Worm (Caenorhabditis elegans) whole organism, mixed stage, embryonic: ENCODE measurements around the gene dyrb-1.

ENCODE experiments used
- ceh-39 ChIP-seq: fragments of 150-350 bp; optimal IDR thresholded peaks from 2 replicates; lab custom pipeline; 2014; ENCODE audit warnings: missing biosample characterization, missing genetic modification characterization
- ceh-43 ChIP-seq: fragments of 200-800 bp; sonication (Bioruptor generic); optimal IDR thresholded peaks from 2 replicates; lab custom pipeline; 2018; ENCODE audit warnings: mild to moderate bottlenecking, missing genetic modification characterization, moderate library complexity, missing compliant biosample characterization
- ceh-83 ChIP-seq: fragments of 200-800 bp; sonication (Bioruptor generic); optimal IDR thresholded peaks from 2 replicates; lab custom pipeline; 2018; ENCODE audit warnings: mild to moderate bottlenecking, missing genetic modification characterization, missing compliant biosample characterization
- ces-1 ChIP-seq: fragments of 150-350 bp; optimal IDR thresholded peaks from 2 replicates; lab custom pipeline; 2014; ENCODE audit warnings: missing biosample characterization, missing genetic modification reagents, missing genetic modification characterization
- cnd-1 ChIP-seq: fragments of 200-800 bp; sonication (Bioruptor generic); optimal IDR thresholded peaks from 2 replicates; lab custom pipeline; 2018; ENCODE audit warnings: mild to moderate bottlenecking, missing genetic modification characterization, missing compliant biosample characterization
- elt-1 ChIP-seq: sonication (generic microtip); optimal IDR thresholded peaks from 2 replicates; lab custom pipeline; 2017; ENCODE audit warnings: missing genetic modification characterization, mild to moderate bottlenecking, missing compliant biosample characterization, antibody characterized with exemption, moderate library complexity, borderline replicate concordance; ENCODE audit not compliant: insufficient read depth
- elt-3 ChIP-seq: fragments of 150-350 bp; optimal IDR thresholded peaks from 2 replicates; lab custom pipeline; 2014; ENCODE audit warnings: missing biosample characterization, missing genetic modification characterization
- flh-1 ChIP-seq: fragments of 200-800 bp; sonication (Bioruptor generic); optimal IDR thresholded peaks from 2 replicates; lab custom pipeline; 2018; ENCODE audit warnings: mild to moderate bottlenecking, missing genetic modification characterization, moderate library complexity, missing compliant biosample characterization
- ham-2 ChIP-seq: fragments of 200-800 bp; sonication (Bioruptor generic); optimal IDR thresholded peaks from 2 replicates; lab custom pipeline; 2018; ENCODE audit warnings: mild to moderate bottlenecking, missing genetic modification characterization, missing compliant biosample characterization
- hlh-1 ChIP-seq: fragments of 150-350 bp; optimal IDR thresholded peaks from 2 replicates; lab custom pipeline; 2014; ENCODE audit warnings: missing biosample characterization, missing genetic modification reagents, missing genetic modification characterization
- lin-13 ChIP-seq: fragments of 150-350 bp; optimal IDR thresholded peaks from 2 replicates; lab custom pipeline; 2014; ENCODE audit warnings: missing biosample characterization, missing genetic modification characterization
- lin-32 ChIP-seq: fragments of 200-800 bp; sonication (Bioruptor generic); optimal IDR thresholded peaks from 2 replicates; lab custom pipeline; 2018; ENCODE audit warnings: mild to moderate bottlenecking, missing genetic modification characterization, missing compliant biosample characterization
- lsy-2 ChIP-seq: fragments of 150-350 bp; optimal IDR thresholded peaks from 2 replicates; lab custom pipeline; 2014; ENCODE audit warnings: missing biosample characterization, missing genetic modification characterization
- mab-5 ChIP-seq: fragments of 150-350 bp; optimal IDR thresholded peaks from 2 replicates; lab custom pipeline; 2014; ENCODE audit warnings: missing biosample characterization, missing genetic modification characterization
- mep-1 ChIP-seq: fragments of 150-350 bp; optimal IDR thresholded peaks from 2 replicates; lab custom pipeline; 2017; ENCODE audit warnings: missing biosample characterization, missing genetic modification reagents, missing genetic modification characterization, inconsistent platforms
- mls-2 ChIP-seq: sonication (generic microtip); optimal IDR thresholded peaks from 2 replicates; lab custom pipeline; 2016; ENCODE audit warnings: mild to moderate bottlenecking, missing genetic modification characterization, moderate library complexity, missing compliant biosample characterization
- nhr-2 ChIP-seq: fragments of 150-350 bp; optimal IDR thresholded peaks from 2 replicates; lab custom pipeline; 2014; ENCODE audit warnings: missing biosample characterization, missing genetic modification characterization
- nhr-237 ChIP-seq: fragments of 150-350 bp; optimal IDR thresholded peaks from 2 replicates; lab custom pipeline; 2014; ENCODE audit warnings: missing biosample characterization, missing genetic modification characterization
- nhr-28 ChIP-seq: fragments of 150-350 bp; optimal IDR thresholded peaks from 2 replicates; lab custom pipeline; 2014; ENCODE audit warnings: missing biosample characterization, missing genetic modification characterization
- pha-4 ChIP-seq: fragments of 150-350 bp; optimal IDR thresholded peaks from 2 replicates; lab custom pipeline; 2018; ENCODE audit warnings: missing biosample characterization, missing genetic modification reagents, missing genetic modification characterization
- sem-2 ChIP-seq: fragments of 200-800 bp; sonication (Bioruptor generic); optimal IDR thresholded peaks from 2 replicates; lab custom pipeline; 2018; ENCODE audit warnings: mild to moderate bottlenecking, missing genetic modification characterization, missing compliant biosample characterization
- snpc-4 ChIP-seq: fragments of 150-350 bp; optimal IDR thresholded peaks from 2 replicates; lab custom pipeline; 2014; ENCODE audit warnings: missing biosample characterization, missing genetic modification characterization
- sptf-1 ChIP-seq: sonication (generic microtip); optimal IDR thresholded peaks from 2 replicates; lab custom pipeline; 2017; ENCODE audit warnings: mild to moderate bottlenecking, missing genetic modification characterization, moderate library complexity, missing compliant biosample characterization
- tbx-8 ChIP-seq: fragments of 200-800 bp; sonication (Bioruptor generic); optimal IDR thresholded peaks from 2 replicates; lab custom pipeline; 2018; ENCODE audit warnings: mild to moderate bottlenecking, missing genetic modification characterization, moderate library complexity, missing compliant biosample characterization
- unc-120 ChIP-seq: sonication (generic microtip); optimal IDR thresholded peaks from 2 replicates; lab custom pipeline; 2017; ENCODE audit warnings: missing genetic modification characterization, missing compliant biosample characterization; ENCODE audit not compliant: poor library complexity, severe bottlenecking
- unc-62 ChIP-seq: fragments of 150-350 bp; optimal IDR thresholded peaks from 2 replicates; lab custom pipeline; 2014; ENCODE audit warnings: missing biosample characterization, missing genetic modification reagents, missing genetic modification characterization
- zip-8 ChIP-seq: fragments of 150-350 bp; optimal IDR thresholded peaks from 2 replicates; lab custom pipeline; 2014; ENCODE audit warnings: missing biosample characterization, missing genetic modification characterization

Gene dyrb-1

DNA sequence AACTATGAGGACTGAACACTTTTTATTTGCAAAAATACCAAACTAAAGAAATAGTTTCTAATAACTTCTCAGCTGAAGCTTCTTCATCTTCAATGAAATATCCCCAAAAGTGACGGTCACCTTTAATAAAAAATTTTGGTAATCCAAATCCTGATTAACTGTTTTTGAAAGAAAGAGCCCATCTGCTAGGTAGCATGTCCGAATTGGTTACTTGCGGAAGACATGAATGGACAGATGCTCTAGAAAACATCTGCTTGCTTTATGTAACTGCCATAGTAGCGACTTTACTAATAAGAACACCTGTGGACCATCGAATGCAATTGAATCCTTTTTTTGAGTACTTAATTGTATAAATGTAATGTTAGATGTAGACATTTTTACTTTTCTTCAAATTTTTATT is 47.9 kb downstream of the dyrb-1 start:
- TF ChIP-seq cnd-1 (tag; lab: Kevin White, UChicago), result peak; percentile 76
- TF ChIP-seq mls-2 (tag; lab: Kevin White, UChicago), result no peak
- TF ChIP-seq ham-2 (GFP tag; lab: Kevin White, UChicago), result no peak
- no peak for TF ChIP-seq pha-4 (tag; lab: Kevin White, UChicago)
- no peak for TF ChIP-seq elt-3 (tag; lab: Kevin White, UChicago)
- no peak for TF ChIP-seq hlh-1
- TF ChIP-seq unc-120 (tag; lab: Kevin White, UChicago), result no peak
- TF ChIP-seq lin-32 (GFP tag; lab: Kevin White, UChicago), result peak; percentile 66

DNA sequence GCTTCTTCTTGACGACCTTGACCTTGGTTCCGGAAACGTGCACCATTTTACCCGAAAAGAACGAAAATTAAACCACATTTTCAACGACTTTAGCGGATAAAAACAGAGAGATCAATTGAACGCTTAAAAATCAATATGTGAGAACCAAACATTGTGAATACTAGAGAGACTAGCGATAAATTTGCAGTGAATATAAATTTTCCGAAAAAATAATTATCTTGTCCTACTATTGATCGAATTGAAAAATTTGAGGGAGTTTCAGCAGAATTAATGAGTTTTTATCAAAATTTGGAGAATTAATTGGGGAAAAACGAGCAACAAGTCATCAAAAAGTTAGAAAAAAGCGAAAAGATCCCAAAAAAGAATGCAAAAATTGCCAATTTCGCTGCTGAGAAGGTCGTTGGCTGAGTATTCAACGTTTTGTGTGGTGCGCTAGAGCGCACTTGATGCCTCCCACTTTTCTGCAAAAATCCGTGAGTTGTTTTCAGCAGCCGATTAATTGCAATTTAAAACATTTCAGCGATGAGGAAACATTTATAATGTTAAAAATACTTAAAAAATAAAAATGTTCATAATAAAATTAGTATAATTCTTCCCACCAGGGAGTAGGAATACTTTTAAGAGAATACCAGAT is 49.8 kb downstream of the dyrb-1 start, which contains the start of gene rpl-32:
TSS of gene rpl-32 (minus strand) at position 51 of the 634 bp plus-strand sequence.
- TF ChIP-seq flh-1 (GFP tag; lab: Kevin White, UChicago), result no peak
- no peak for TF ChIP-seq tbx-8 (GFP tag; lab: Kevin White, UChicago)
- no peak for TF ChIP-seq snpc-4
- TF ChIP-seq ces-1 (GFP tag; lab: Kevin White, UChicago), result peak; percentile 61
- peak; percentile 20 for TF ChIP-seq sptf-1 (tag; lab: Kevin White, UChicago)
- TF ChIP-seq zip-8 (tag; lab: Kevin White, UChicago), result no peak
- peak; percentile 95 for TF ChIP-seq mep-1
- peak; percentile 52 for TF ChIP-seq hlh-1
- peak; percentile 74 for TF ChIP-seq lsy-2
- TF ChIP-seq pha-4 (tag; lab: Kevin White, UChicago), result peak; percentile 68
- TF ChIP-seq elt-1 (tag; lab: Kevin White, UChicago), result no peak
- TF ChIP-seq ceh-83 (GFP tag; lab: Kevin White, UChicago), result no peak
- TF ChIP-seq nhr-28 (tag; lab: Kevin White, UChicago), result no peak
- peak; percentile 85 for TF ChIP-seq nhr-237 (tag; lab: Kevin White, UChicago)
- TF ChIP-seq elt-3 (tag; lab: Kevin White, UChicago), result no peak
- TF ChIP-seq ceh-39 (tag; lab: Kevin White, UChicago), result peak; percentile 76
- peak; percentile 45 for TF ChIP-seq ceh-43 (GFP tag; lab: Kevin White, UChicago)
- peak; percentile 70 for TF ChIP-seq lin-13 (tag; lab: Kevin White, UChicago)
- TF ChIP-seq ham-2 (GFP tag; lab: Kevin White, UChicago), result no peak
- TF ChIP-seq sem-2 (GFP tag; lab: Kevin White, UChicago), result no peak
- peak; percentile 79 for TF ChIP-seq unc-120 (tag; lab: Kevin White, UChicago)
- no peak for TF ChIP-seq nhr-2 (tag; lab: Kevin White, UChicago)
- no peak for TF ChIP-seq mab-5 (tag; lab: Kevin White, UChicago)
- TF ChIP-seq unc-62, result peak; percentile 35
